Worm (Caenorhabditis elegans): ENCODE measurements around the gene sas-5.

The sas-5 gene

DNA sequence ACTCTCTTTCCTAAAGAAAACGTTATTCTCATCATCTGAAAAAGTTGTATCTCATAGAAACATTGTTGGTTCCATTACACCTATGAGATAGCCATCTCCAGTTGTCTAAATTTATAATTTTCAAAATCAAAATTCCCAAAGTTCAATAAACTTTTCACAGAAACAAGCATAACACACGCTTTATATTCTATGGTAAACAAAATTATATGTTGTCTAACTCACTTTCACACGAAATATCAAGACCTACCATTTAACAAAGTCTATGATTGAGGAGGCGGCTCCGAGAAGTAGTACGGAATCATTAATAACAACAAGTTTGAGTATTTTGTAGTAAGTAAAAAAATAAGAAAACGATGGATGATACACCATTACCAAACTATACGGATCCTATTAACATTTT, 11.7 kb upstream of the sas-5 start, which contains the start of gene srx-84:
Gene srx-84 (plus strand): TSS at position 301 of the 400 bp plus-strand sequence.
- TF ChIP-seq blmp-1 (tag; optimal IDR thresholded peaks at IDR 0.05; ENCODE audit: insufficient read depth) (no peak), nhr-77 (tag; optimal IDR thresholded peaks at IDR 0.05) (no peak), aly-2 (tag; optimal IDR thresholded peaks at IDR 0.05) (no peak), crh-2 (tag; optimal IDR thresholded peaks at IDR 0.05) (no peak), nhr-23 (tag; optimal IDR thresholded peaks at IDR 0.05) (no peak)

DNA sequence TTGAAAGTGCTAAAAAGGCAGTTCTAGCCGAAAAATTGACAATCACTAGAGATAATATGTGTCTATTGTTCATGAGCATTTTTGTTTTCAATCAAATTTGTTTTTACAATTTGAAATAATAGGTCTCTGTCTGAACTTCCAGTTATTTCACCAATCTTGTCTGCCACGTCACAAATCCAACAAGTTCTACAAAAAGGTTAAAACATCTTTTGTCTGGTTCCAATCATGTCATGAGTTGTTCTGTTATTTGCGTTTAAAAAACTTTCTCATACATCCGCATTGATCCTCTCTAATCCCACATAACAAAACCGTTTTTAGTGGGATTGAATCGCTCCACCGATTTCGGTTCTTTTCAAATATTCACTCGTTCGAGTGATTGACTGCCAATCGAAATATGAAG, 9.7 kb upstream of the sas-5 start, which contains the start of gene F35B12.9:
Gene F35B12.9 (plus strand): TSS at position 372 of the 400 bp plus-strand sequence.
- TF ChIP-seq sma-3 (GFP tag; optimal IDR thresholded peaks at IDR 0.05) (no peak), ama-1 (optimal IDR thresholded peaks at IDR 0.05) (no peak), lin-39 (tag; optimal IDR thresholded peaks at IDR 0.05) (no peak), F13H6.1 (tag; optimal IDR thresholded peaks at IDR 0.05) (no peak), fos-1 (tag; optimal IDR thresholded peaks at IDR 0.05) (no peak), nhr-25 (tag; optimal IDR thresholded peaks at IDR 0.05) (no peak), alr-1 (tag; optimal IDR thresholded peaks at IDR 0.05) (no peak), snpc-4 (tag; optimal IDR thresholded peaks at IDR 0.05) (no peak), ztf-4 (tag; optimal IDR thresholded peaks at IDR 0.05) (no peak), ZK546.5 (tag; optimal IDR thresholded peaks at IDR 0.05) (no peak), blmp-1 (tag; optimal IDR thresholded peaks at IDR 0.05; ENCODE audit: insufficient read depth) (no peak), nhr-10 (tag; optimal IDR thresholded peaks at IDR 0.05) (no peak), crh-2 (tag; optimal IDR thresholded peaks at IDR 0.05) (no peak), lin-13 (GFP tag; optimal IDR thresholded peaks at IDR 0.05) (no peak), elt-1 (tag; optimal IDR thresholded peaks at IDR 0.05) (no peak), skn-1 (tag; optimal IDR thresholded peaks at IDR 0.05) (no peak), dmd-4 (tag; optimal IDR thresholded peaks at IDR 0.05) (no peak), nhr-21 (tag; optimal IDR thresholded peaks at IDR 0.05) (no peak), sma-9 (GFP tag; optimal IDR thresholded peaks at IDR 0.05) (no peak), sma-9 (tag; optimal IDR thresholded peaks at IDR 0.05) (no peak)

DNA sequence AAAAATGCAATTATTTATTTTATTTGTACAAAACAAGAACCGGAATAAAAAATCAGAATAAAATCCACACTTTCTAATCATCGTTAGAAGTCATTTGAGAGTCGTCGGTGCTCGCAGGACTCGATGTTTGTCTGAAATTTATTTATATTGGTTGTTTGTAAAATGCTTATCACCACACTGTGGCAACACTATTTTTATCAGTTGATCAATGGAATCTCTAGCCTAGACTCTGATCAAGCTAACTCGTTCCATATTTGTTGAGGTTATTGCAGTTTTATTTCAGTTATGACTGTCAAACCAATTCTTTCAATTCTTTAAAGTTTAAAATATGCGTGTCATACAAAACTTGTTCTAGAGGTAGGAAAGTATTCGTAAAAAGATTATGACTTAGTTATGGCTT, 6.1 kb upstream of the sas-5 start, which contains the start of gene dhs-20:
Gene dhs-20 (minus strand): TSS at position 80 of the 400 bp plus-strand sequence.
- TF ChIP-seq sma-9 (GFP tag; optimal IDR thresholded peaks at IDR 0.05) (peak; percentile 47), sma-9 (tag; optimal IDR thresholded peaks at IDR 0.05) (no peak), fos-1 (tag; optimal IDR thresholded peaks at IDR 0.05) (peak; percentile 51), R02D3.7 (tag; optimal IDR thresholded peaks at IDR 0.05) (no peak), Y55F3AM.14 (GFP tag; optimal IDR thresholded peaks at IDR 0.05) (no peak), snpc-4 (tag; optimal IDR thresholded peaks at IDR 0.05) (no peak), nhr-6 (tag; optimal IDR thresholded peaks at IDR 0.05) (no peak), ceh-82 (tag; optimal IDR thresholded peaks at IDR 0.05) (no peak), nhr-12 (tag; optimal IDR thresholded peaks at IDR 0.05) (no peak), nhr-129 (tag; optimal IDR thresholded peaks at IDR 0.05) (no peak), blmp-1 (tag; optimal IDR thresholded peaks at IDR 0.05; ENCODE audit: insufficient read depth) (no peak), dmd-4 (tag; optimal IDR thresholded peaks at IDR 0.05) (no peak), ztf-11 (tag; optimal IDR thresholded peaks at IDR 0.05) (no peak), nhr-25 (tag; optimal IDR thresholded peaks at IDR 0.05) (no peak), nhr-10 (tag; optimal IDR thresholded peaks at IDR 0.05) (no peak)

DNA sequence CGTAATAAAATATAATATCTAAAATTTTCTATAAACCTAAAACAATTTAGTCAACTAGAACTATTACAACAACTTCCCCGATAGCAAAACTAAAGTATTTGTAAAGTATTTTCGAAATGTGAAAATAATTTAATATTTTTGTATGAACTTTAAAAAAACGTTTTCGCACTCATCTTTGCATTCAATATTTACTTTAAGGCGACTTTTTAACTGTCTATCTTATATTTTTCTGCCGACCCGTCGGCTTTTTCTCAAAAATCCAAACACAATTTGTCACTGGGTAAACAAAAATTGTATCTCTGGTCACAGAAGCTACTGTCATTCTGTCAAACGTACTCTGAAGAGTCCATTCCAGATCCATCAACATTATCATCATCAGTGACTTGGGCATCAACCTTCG, 5.3 kb upstream of the sas-5 start:
- TF ChIP-seq peb-1 (tag; optimal IDR thresholded peaks at IDR 0.05) (no peak), nhr-237 (tag; optimal IDR thresholded peaks at IDR 0.05) (no peak), zag-1 (tag; optimal IDR thresholded peaks at IDR 0.05) (no peak), F13H6.1 (tag; optimal IDR thresholded peaks at IDR 0.05) (peak; percentile 27), mbf-1 (tag; optimal IDR thresholded peaks at IDR 0.05) (no peak), dmd-4 (tag; optimal IDR thresholded peaks at IDR 0.05) (no peak), nhr-129 (tag; optimal IDR thresholded peaks at IDR 0.05) (peak; percentile 11), unc-62 (GFP tag; optimal IDR thresholded peaks at IDR 0.05) (no peak), nhr-10 (tag; optimal IDR thresholded peaks at IDR 0.05) (no peak), lin-13 (GFP tag; optimal IDR thresholded peaks at IDR 0.05) (no peak), C34F6.9 (tag; optimal IDR thresholded peaks at IDR 0.05) (no peak)

DNA sequence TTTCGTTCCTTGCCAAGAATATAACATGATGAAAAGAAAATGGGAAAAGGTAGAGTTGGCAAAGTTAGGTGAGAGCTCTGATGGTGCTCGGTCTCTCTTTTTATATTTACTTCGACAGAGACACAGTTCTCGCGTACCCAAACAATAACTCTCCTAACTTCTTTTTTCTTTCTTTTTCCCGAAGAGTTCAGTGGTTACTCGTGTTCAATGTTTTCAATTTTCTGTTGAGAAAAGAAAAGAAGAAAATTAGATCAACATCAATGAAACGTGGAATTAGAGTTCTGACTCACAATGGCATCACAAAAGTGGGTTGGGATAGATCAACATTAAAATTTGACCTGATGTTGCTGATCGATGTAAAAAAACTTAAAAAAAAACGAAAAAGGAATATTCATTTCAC, 4.1 kb upstream of the sas-5 start, which contains the start of gene idpp-16:
Gene idpp-16 (minus strand): TSS at position 101 of the 400 bp plus-strand sequence.
- TF ChIP-seq nhr-11 (tag; optimal IDR thresholded peaks at IDR 0.05) (no peak), snpc-4 (tag; optimal IDR thresholded peaks at IDR 0.05) (no peak), ztf-4 (tag; optimal IDR thresholded peaks at IDR 0.05) (no peak), sem-4 (tag; optimal IDR thresholded peaks at IDR 0.05) (no peak), lin-11 (tag; optimal IDR thresholded peaks at IDR 0.05) (no peak), ztf-1 (GFP tag; conservative IDR thresholded peaks at IDR 0.05) (no peak), fos-1 (tag; optimal IDR thresholded peaks at IDR 0.05) (no peak), mbf-1 (tag; optimal IDR thresholded peaks at IDR 0.05) (no peak)

All from whole organism, L2 larva.